Fruit fly (Drosophila melanogaster) whole organism, adult: ENCODE measurements around the gene CG6569.

Experiments used
- CG14711 ChIP-seq: fragments of 200-800 bp; sonication (Bioruptor generic); optimal IDR thresholded peaks from 2 replicates; lab custom pipeline; 2018; ENCODE audit warnings: missing biosample characterization, mild to moderate bottlenecking, missing genetic modification characterization, moderate library complexity
- CG33017 ChIP-seq: fragments of 200-800 bp; sonication (Bioruptor generic); optimal IDR thresholded peaks from 2 replicates; lab custom pipeline; 2018; ENCODE audit warnings: missing biosample characterization, mild to moderate bottlenecking, missing genetic modification characterization, moderate library complexity
- CG7045 ChIP-seq: fragments of 200-800 bp; sonication (Bioruptor generic); optimal IDR thresholded peaks from 2 replicates; lab custom pipeline; 2017; ENCODE audit warnings: missing biosample characterization, mild to moderate bottlenecking, missing genetic modification characterization
- CG7101 ChIP-seq: fragments of 200-800 bp; sonication (Bioruptor generic); optimal IDR thresholded peaks from 2 replicates; lab custom pipeline; 2018; ENCODE audit warnings: missing biosample characterization, mild to moderate bottlenecking, missing genetic modification characterization, moderate library complexity
- Hr96 ChIP-seq: fragments of 200-800 bp; sonication (Bioruptor generic); optimal IDR thresholded peaks from 2 replicates; lab custom pipeline; 2016; ENCODE audit warnings: missing biosample characterization, missing genetic modification characterization
- Mnt ChIP-seq: fragments of 200-800 bp; sonication (Bioruptor generic); optimal IDR thresholded peaks from 2 replicates; lab custom pipeline; 2016; ENCODE audit warnings: missing biosample characterization, mild to moderate bottlenecking, missing genetic modification characterization
- bab1 ChIP-seq: fragments of 200-800 bp; sonication (Bioruptor generic); optimal IDR thresholded peaks from 3 replicates; lab custom pipeline; 2019; ENCODE audit warnings: missing biosample characterization, mild to moderate bottlenecking, missing genetic modification characterization, moderate library complexity
- cnc ChIP-seq, 2 experiments: fragments of >200 bp; optimal IDR thresholded peaks; 2 replicates each; lab custom pipeline; 2017
- kay ChIP-seq: fragments of 200-800 bp; sonication (Bioruptor generic); peaks from one replicate; lab custom pipeline; 2016; ENCODE audit warnings: missing biosample characterization, missing genetic modification characterization, borderline replicate concordance
- pad ChIP-seq: fragments of 200-800 bp; sonication (Bioruptor generic); optimal IDR thresholded peaks from 3 replicates; lab custom pipeline; 2017; ENCODE audit warnings: missing biosample characterization, missing genetic modification characterization, mild to moderate bottlenecking, moderate library complexity, missing genetic modification reagents
- tj ChIP-seq: fragments of 200-800 bp; sonication (Bioruptor generic); optimal IDR thresholded peaks from 3 replicates; lab custom pipeline; 2017; ENCODE audit warnings: missing biosample characterization, mild to moderate bottlenecking, missing genetic modification characterization, moderate library complexity

DNA sequence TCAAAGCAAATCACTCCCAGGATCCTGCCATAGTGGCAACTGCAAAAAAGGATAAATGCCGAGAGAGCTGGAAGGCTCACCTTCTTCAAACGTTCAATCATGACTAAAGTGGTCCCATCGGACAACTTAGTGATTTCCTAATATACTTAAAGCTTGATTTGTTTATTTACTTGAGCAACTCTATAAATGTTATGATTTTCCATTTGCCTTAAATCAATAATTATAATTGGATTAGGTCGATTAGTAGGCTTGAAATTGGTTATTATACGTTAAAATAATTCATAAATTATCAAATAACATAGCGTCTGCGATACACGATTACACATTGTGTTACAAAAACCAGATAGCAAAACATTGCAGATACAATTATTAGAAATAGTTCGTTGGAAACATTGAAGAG lies 22.6 kb downstream of the CG6569 start, which contains the start of gene Gr93c:
- TF ChIP-seq CG33017 (tag; lab: Kevin White, UChicago) (no peak), Hr96 (no peak), CG7045 (GFP tag; lab: Kevin White, UChicago) (no peak), kay (GFP tag; lab: Kevin White, UChicago) (no peak), pad (GFP tag; lab: Kevin White, UChicago) (no peak), CG7101 (tag; lab: Kevin White, UChicago) (no peak), CG14711 (no peak), tj (GFP tag; lab: Kevin White, UChicago) (no peak), cnc (optimal IDR thresholded peaks at IDR 0.05; lab: Kevin White, UChicago) (no peak), bab1 (GFP tag; lab: Kevin White, UChicago) (no peak), Mnt (no peak)
